Worm (Caenorhabditis elegans): ENCODE data around the gene K09G1.1.

K09G1.1 gene

DNA sequence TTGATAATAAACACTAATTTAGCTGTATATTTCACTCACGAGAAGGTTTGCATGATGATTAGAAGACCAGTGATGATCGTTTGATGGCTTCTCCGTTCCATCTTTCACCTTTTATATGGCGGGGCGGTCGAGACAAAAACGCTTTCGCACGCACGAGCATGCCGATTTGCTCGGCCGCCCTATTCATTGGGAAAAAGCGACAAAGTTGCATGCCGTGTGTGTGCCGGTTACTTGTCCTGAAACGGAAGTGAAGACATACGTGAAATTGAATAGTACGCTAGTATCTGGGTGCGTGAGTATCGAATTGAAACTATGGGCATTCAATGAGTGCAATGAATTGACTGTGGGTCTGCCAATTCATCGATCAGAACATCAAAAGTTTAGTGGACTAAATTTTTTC lies 39.5 kb downstream of the K09G1.1 start, which contains the start of gene idpc-5:
TSS of gene idpc-5 (minus strand) at position 101 of the 400 bp plus-strand sequence.
- TF ChIP-seq F13H6.1 (tag; optimal IDR thresholded peaks at IDR 0.05) (no peak), eyg-1 (tag; optimal IDR thresholded peaks at IDR 0.05) (no peak), K02D7.2 (tag; optimal IDR thresholded peaks at IDR 0.05) (no peak), ceh-14 (tag; optimal IDR thresholded peaks at IDR 0.05) (no peak), hlh-6 (tag; optimal IDR thresholded peaks at IDR 0.05) (no peak), fax-1 (tag; optimal IDR thresholded peaks at IDR 0.05) (no peak), tbx-7 (tag; optimal IDR thresholded peaks at IDR 0.05) (no peak), unc-86 (tag; optimal IDR thresholded peaks at IDR 0.05) (no peak), nhr-11 (tag; optimal IDR thresholded peaks at IDR 0.05) (no peak), pax-1 (tag; optimal IDR thresholded peaks at IDR 0.05) (no peak), ets-4 (tag; optimal IDR thresholded peaks at IDR 0.05) (no peak), ceh-22 (tag; optimal IDR thresholded peaks at IDR 0.05) (no peak), ttx-3 (tag; optimal IDR thresholded peaks at IDR 0.05) (no peak), sox-2 (GFP tag; IDR thresholded peaks at IDR 0.05) (no peak), ceh-19 (GFP tag; optimal IDR thresholded peaks at IDR 0.05) (no peak), C38D4.7 (GFP tag; optimal IDR thresholded peaks at IDR 0.05) (no peak)

DNA sequence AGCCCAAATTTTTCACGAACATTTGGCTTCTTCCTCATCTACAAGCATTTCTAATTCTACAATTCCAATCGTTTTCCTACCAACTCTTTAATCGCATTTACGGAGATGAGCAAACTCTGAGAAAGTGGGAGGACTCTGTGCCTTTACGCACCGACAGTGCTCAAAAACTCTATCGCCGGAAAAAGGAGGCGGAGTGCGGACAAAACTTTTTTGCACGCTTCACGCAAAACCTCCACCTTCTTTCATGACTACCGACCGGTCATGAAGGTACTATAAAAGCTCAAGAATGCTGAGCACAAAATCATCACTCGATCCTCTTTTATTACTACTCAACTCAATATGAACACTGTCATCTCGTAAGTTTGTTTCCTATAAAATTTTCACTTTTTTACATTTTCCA lies 41.8 kb downstream of the K09G1.1 start, which contains the start of gene idpc-4:
TSS of gene idpc-4 (plus strand) at position 301 of the 400 bp plus-strand sequence.
- TF ChIP-seq pax-1 (tag; optimal IDR thresholded peaks at IDR 0.05) (no peak), dve-1 (tag; optimal IDR thresholded peaks at IDR 0.05) (no peak), ceh-18 (tag; optimal IDR thresholded peaks at IDR 0.05) (no peak), elt-4 (tag; optimal IDR thresholded peaks at IDR 0.05) (no peak), tbx-2 (tag; optimal IDR thresholded peaks at IDR 0.05) (no peak), ztf-16 (tag; optimal IDR thresholded peaks at IDR 0.05) (no peak), ceh-14 (tag; optimal IDR thresholded peaks at IDR 0.05) (no peak), zip-5 (tag; optimal IDR thresholded peaks at IDR 0.05) (no peak), unc-86 (tag; optimal IDR thresholded peaks at IDR 0.05) (no peak), gmeb-2 (tag; optimal IDR thresholded peaks at IDR 0.05) (no peak), ceh-19 (GFP tag; optimal IDR thresholded peaks at IDR 0.05) (no peak), ceh-31 (tag; optimal IDR thresholded peaks at IDR 0.05) (no peak), ets-4 (tag; optimal IDR thresholded peaks at IDR 0.05) (no peak), syd-9 (tag; optimal IDR thresholded peaks at IDR 0.05) (no peak), unc-55 (GFP tag; optimal IDR thresholded peaks at IDR 0.05) (no peak), mec-3 (tag; optimal IDR thresholded peaks at IDR 0.05; ENCODE audit: borderline replicate concordance) (no peak), madf-2 (tag; optimal IDR thresholded peaks at IDR 0.05) (no peak), eyg-1 (tag; optimal IDR thresholded peaks at IDR 0.05) (no peak)

DNA sequence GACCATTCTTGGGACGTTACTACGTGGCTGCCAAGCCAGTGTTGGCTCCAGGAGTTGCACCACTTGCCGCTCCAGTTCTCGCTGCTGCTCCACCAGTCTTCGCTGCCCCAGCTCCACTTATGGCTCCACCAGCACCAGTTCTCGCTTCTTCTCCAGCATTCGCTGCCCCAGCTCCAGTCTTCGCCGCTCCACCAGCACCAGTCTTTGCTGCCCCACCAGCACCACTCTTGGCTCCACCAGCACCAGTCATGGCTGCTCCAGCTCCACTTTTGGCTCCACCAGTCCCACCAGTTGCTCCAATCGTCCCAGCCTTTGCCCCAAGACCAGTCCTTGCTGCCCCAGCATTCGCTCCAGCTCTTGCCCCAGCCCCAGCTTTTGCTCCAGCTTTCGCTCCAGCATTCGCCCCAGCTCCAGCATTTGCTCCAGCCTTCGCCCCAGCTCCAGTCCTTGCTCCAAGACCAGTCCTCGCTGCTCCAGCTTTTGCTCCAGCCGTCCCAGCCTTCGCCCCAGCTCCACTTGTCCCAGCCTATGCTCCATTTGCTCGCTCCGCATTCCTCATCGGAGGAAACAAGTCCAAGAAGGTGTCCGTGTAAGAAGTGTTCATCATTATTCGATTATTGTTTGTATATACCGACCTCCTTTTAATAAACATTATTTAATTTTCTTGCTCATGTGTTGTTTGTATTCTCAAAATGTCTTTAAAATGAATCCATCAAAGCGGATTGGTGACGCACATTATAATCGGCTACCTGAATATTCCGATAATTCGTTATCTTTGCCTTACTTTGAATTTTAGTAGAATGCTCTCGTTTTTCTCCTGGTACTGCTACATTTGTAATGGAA lies 42.5 kb downstream of the K09G1.1 start, which contains the start of gene T06E4.7:
TSS of gene T06E4.7 (plus strand) at position 793 of the 843 bp plus-strand sequence.
- no peak for TF ChIP-seq ceh-24 (tag; optimal IDR thresholded peaks at IDR 0.05)
- TF ChIP-seq ceh-2 (tag; optimal IDR thresholded peaks at IDR 0.05): peak; percentile 13
- TF ChIP-seq hlh-6 (tag; optimal IDR thresholded peaks at IDR 0.05): peak; percentile 30
- TF ChIP-seq zip-5 (tag; optimal IDR thresholded peaks at IDR 0.05): no peak
- TF ChIP-seq pag-3 (tag; optimal IDR thresholded peaks at IDR 0.05; ENCODE audit: borderline replicate concordance): peak; percentile 38
- TF ChIP-seq mec-3 (tag; optimal IDR thresholded peaks at IDR 0.05; ENCODE audit: borderline replicate concordance): peak; percentile 45
- TF ChIP-seq elt-2 (tag; optimal IDR thresholded peaks at IDR 0.05): no peak
- TF ChIP-seq ceh-9 (tag; optimal IDR thresholded peaks at IDR 0.05): no peak
- TF ChIP-seq elt-4 (tag; optimal IDR thresholded peaks at IDR 0.05): peak; percentile 93
- TF ChIP-seq fkh-6 (tag; optimal IDR thresholded peaks at IDR 0.05): peak; percentile 4
- no peak for TF ChIP-seq ets-4 (tag; optimal IDR thresholded peaks at IDR 0.05)

DNA sequence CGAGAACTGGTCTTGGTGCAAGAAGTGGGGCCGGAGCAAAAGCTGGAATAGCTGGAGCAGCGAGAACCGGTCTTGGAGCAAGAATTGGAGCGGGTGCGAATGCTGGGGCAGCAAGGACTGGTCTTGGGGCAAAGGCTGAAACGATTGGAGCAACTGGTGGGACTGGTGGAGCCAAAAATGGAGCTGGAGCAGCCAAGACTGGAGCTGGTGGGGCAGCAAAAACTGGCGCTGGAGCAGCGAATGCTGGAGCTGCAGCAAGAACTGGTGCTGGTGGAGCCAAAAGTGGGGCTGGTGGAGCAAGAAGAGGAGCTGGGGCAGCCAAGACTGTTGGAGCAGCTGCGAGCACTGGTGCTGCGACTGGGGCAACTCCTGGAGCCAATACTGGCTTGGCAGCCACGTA lies 45.3 kb downstream of the K09G1.1 start:
- peak; percentile 46 for TF ChIP-seq hlh-6 (tag; optimal IDR thresholded peaks at IDR 0.05)
- no peak for TF ChIP-seq sdc-2 (tag; optimal IDR thresholded peaks at IDR 0.05)

Measured in whole organism, late embryonic.